Worm (Caenorhabditis elegans) whole organism, L2 larva: Measurements from ENCODE around the gene pri-1.
A peak's percentile ranks its signal among the peaks of the same experiment; 100 is the strongest.

ENCODE experiments used
- C34F6.9 ChIP-seq: fragments of 150-350 bp; optimal IDR thresholded peaks from 2 replicates; lab custom pipeline; 2014; ENCODE audit warnings: missing biosample characterization, missing genetic modification characterization
- Y55F3AM.14 ChIP-seq: fragments of 200-800 bp; sonication (Bioruptor generic); optimal IDR thresholded peaks from 2 replicates; lab custom pipeline; 2018; ENCODE audit warnings: mild to moderate bottlenecking, missing genetic modification characterization, missing compliant biosample characterization
- ZK546.5 ChIP-seq: sonication (generic microtip); optimal IDR thresholded peaks from 2 replicates; lab custom pipeline; 2017; ENCODE audit warnings: missing biosample characterization, missing genetic modification characterization
- alr-1 ChIP-seq: fragments of 150-350 bp; optimal IDR thresholded peaks from 2 replicates; lab custom pipeline; 2014; ENCODE audit warnings: missing biosample characterization, missing genetic modification characterization
- aly-2 ChIP-seq: fragments of 150-350 bp; optimal IDR thresholded peaks from 2 replicates; lab custom pipeline; 2014; ENCODE audit warnings: missing biosample characterization, missing genetic modification characterization
- ama-1 ChIP-seq: fragments of 150-350 bp; optimal IDR thresholded peaks from 2 replicates; lab custom pipeline; 2018; ENCODE audit warnings: inconsistent platforms
- blmp-1 ChIP-seq: sonication (generic microtip); optimal IDR thresholded peaks from 2 replicates; lab custom pipeline; 2017; ENCODE audit warnings: missing genetic modification characterization, mild to moderate bottlenecking, missing compliant biosample characterization, antibody characterized with exemption, moderate library complexity; ENCODE audit not compliant: insufficient read depth
- ceh-16 ChIP-seq: fragments of 150-350 bp; optimal IDR thresholded peaks from 2 replicates; lab custom pipeline; 2014; ENCODE audit warnings: missing biosample characterization, missing genetic modification characterization
- ceh-82 ChIP-seq: fragments of 150-350 bp; optimal IDR thresholded peaks from 2 replicates; lab custom pipeline; 2014; ENCODE audit warnings: missing biosample characterization, missing genetic modification characterization
- crh-2 ChIP-seq: sonication (generic microtip); optimal IDR thresholded peaks from 2 replicates; lab custom pipeline; 2017; ENCODE audit warnings: missing biosample characterization, missing genetic modification characterization
- egl-27 ChIP-seq: sonication (generic microtip); optimal IDR thresholded peaks from 3 replicates; lab custom pipeline; 2017; ENCODE audit warnings: missing biosample characterization, missing genetic modification reagents, missing genetic modification characterization
- elt-1 ChIP-seq: fragments of 150-350 bp; optimal IDR thresholded peaks from 2 replicates; lab custom pipeline; 2014; ENCODE audit warnings: missing biosample characterization, missing genetic modification characterization
- elt-3 ChIP-seq: sonication (generic microtip); optimal IDR thresholded peaks from 2 replicates; lab custom pipeline; 2017; ENCODE audit warnings: missing biosample characterization, missing genetic modification characterization
- gmeb-1 ChIP-seq: fragments of 150-350 bp; optimal IDR thresholded peaks from 2 replicates; lab custom pipeline; 2014; ENCODE audit warnings: missing biosample characterization, missing genetic modification characterization
- lin-13 ChIP-seq: fragments of 150-350 bp; optimal IDR thresholded peaks from 2 replicates; lab custom pipeline; 2014; ENCODE audit warnings: missing biosample characterization, missing genetic modification reagents, missing genetic modification characterization
- lin-39 ChIP-seq: fragments of 150-350 bp; optimal IDR thresholded peaks from 2 replicates; lab custom pipeline; 2014; ENCODE audit warnings: missing biosample characterization, missing genetic modification reagents, missing genetic modification characterization
- lsy-2 ChIP-seq, 2 experiments: fragments of 150-350 bp in 1 of 2; sonication (generic microtip) in 1 of 2; optimal IDR thresholded peaks; 2 replicates each; lab custom pipeline; 2014 to 2017; ENCODE audit warnings: missing biosample characterization in 2 of 2, missing genetic modification characterization in 2 of 2
- mbf-1 ChIP-seq: sonication (generic microtip); optimal IDR thresholded peaks from 2 replicates; lab custom pipeline; 2017; ENCODE audit warnings: missing biosample characterization, missing genetic modification characterization
- mdl-1 ChIP-seq, 2 experiments: fragments of 150-350 bp in 1 of 2; sonication (generic microtip) in 1 of 2; optimal IDR thresholded peaks; 2 replicates each; lab custom pipeline; 2017; ENCODE audit warnings: missing biosample characterization in 2 of 2, missing genetic modification characterization in 2 of 2
- nhr-10 ChIP-seq: sonication (generic microtip); optimal IDR thresholded peaks from 2 replicates; lab custom pipeline; 2017; ENCODE audit warnings: missing biosample characterization, missing genetic modification characterization
- nhr-11 ChIP-seq: fragments of 150-350 bp; optimal IDR thresholded peaks from 2 replicates; lab custom pipeline; 2014; ENCODE audit warnings: missing biosample characterization, missing genetic modification characterization
- nhr-77 ChIP-seq: fragments of 150-350 bp; optimal IDR thresholded peaks from 2 replicates; lab custom pipeline; 2014; ENCODE audit warnings: missing biosample characterization, missing genetic modification characterization
- peb-1 ChIP-seq: fragments of 150-350 bp; optimal IDR thresholded peaks from 2 replicates; lab custom pipeline; 2014; ENCODE audit warnings: missing biosample characterization, missing genetic modification characterization
- snpc-4 ChIP-seq: fragments of 150-350 bp; optimal IDR thresholded peaks from 2 replicates; lab custom pipeline; 2014; ENCODE audit warnings: missing biosample characterization, missing genetic modification characterization
- unc-39 ChIP-seq: fragments of 150-350 bp; optimal IDR thresholded peaks from 2 replicates; lab custom pipeline; 2014; ENCODE audit warnings: missing biosample characterization, missing genetic modification characterization
- unc-55 ChIP-seq: fragments of 150-350 bp; sonication (generic microtip); optimal IDR thresholded peaks from 3 replicates; lab custom pipeline; 2014; ENCODE audit warnings: missing biosample characterization, missing genetic modification reagents, missing genetic modification characterization
- unc-62 ChIP-seq: fragments of 150-350 bp; optimal IDR thresholded peaks from 2 replicates; lab custom pipeline; 2014; ENCODE audit warnings: missing biosample characterization, missing genetic modification reagents, missing genetic modification characterization
- ztf-4 ChIP-seq: fragments of 150-350 bp; optimal IDR thresholded peaks from 2 replicates; lab custom pipeline; 2014; ENCODE audit warnings: missing biosample characterization, missing genetic modification characterization

pri-1 gene

ce11 chrIII:9570869-9571268 is 43.2 kb downstream of the pri-1 start:
- TF ChIP-seq lsy-2 (tag; optimal IDR thresholded peaks at IDR 0.05; lab: Kevin White, UChicago) (peak in 1 of 2 experiments; percentile 48), gmeb-1 (peak; percentile 72), nhr-11 (tag; lab: Kevin White, UChicago) (no peak)
- TF ChIP-seq, all 48 proteins: peak for 2

- TF ChIP-seq lsy-2 (tag; optimal IDR thresholded peaks at IDR 0.05; lab: Kevin White, UChicago), result no peak
- no peak for TF ChIP-seq alr-1
- TF ChIP-seq nhr-77 (tag; lab: Kevin White, UChicago), result no peak
- TF ChIP-seq ZK546.5 (tag; lab: Kevin White, UChicago), result no peak
- no peak for TF ChIP-seq lin-13 (GFP tag; lab: Kevin White, UChicago)
- TF ChIP-seq crh-2, result no peak
- no peak for TF ChIP-seq elt-1 (tag; lab: Kevin White, UChicago)
- TF ChIP-seq snpc-4 (tag; lab: Kevin White, UChicago), result no peak
- no peak for TF ChIP-seq aly-2 (tag; lab: Kevin White, UChicago)
- no peak for TF ChIP-seq Y55F3AM.14 (GFP tag; lab: Kevin White, UChicago)
- no peak for TF ChIP-seq mbf-1
- TF ChIP-seq ceh-82 (tag; lab: Kevin White, UChicago), result no peak
- TF ChIP-seq ceh-16 (tag; lab: Kevin White, UChicago), result no peak
Observed at ce11 chrIII:9568451-9568850, 45.6 kb downstream of the pri-1 start, which contains the start of gene C48B4.13. C48B4.13 (plus strand) TSS chrIII:9568751.

ce11 chrIII:9565973-9566372 is 48.1 kb downstream of the pri-1 start, which contains the start of gene C48B4.11:
C48B4.11 (minus strand) TSS chrIII:9566115.
- no peak for TF ChIP-seq aly-2 (tag; lab: Kevin White, UChicago)
- TF ChIP-seq ZK546.5 (tag; lab: Kevin White, UChicago), result no peak
- TF ChIP-seq mdl-1 (tag; optimal IDR thresholded peaks at IDR 0.05; lab: Kevin White, UChicago), result no peak
- no peak for TF ChIP-seq unc-39 (tag; lab: Kevin White, UChicago)
- no peak for TF ChIP-seq egl-27 (tag; lab: Kevin White, UChicago)
- no peak for TF ChIP-seq lsy-2 (tag; optimal IDR thresholded peaks at IDR 0.05; lab: Kevin White, UChicago)
- no peak for TF ChIP-seq ztf-4
- no peak for TF ChIP-seq peb-1 (tag; lab: Kevin White, UChicago)
- TF ChIP-seq mbf-1, result no peak
- TF ChIP-seq ceh-82 (tag; lab: Kevin White, UChicago), result no peak
- TF ChIP-seq lin-13 (GFP tag; lab: Kevin White, UChicago), result no peak
- TF ChIP-seq ama-1 (lab: Kevin White, UChicago), result no peak
- TF ChIP-seq blmp-1 (tag; lab: Kevin White, UChicago), result no peak
- TF ChIP-seq, all 48 proteins: peak for 0

ce11 chrIII:9564410-9564809 is 49.7 kb downstream of the pri-1 start, which contains the start of gene C48B4.10:
C48B4.10 (minus strand) TSS chrIII:9564510.
- no peak for TF ChIP-seq alr-1
- TF ChIP-seq nhr-10 (tag; lab: Kevin White, UChicago), result no peak
- no peak for TF ChIP-seq unc-55

- no peak for TF ChIP-seq nhr-11 (tag; lab: Kevin White, UChicago)
- no peak for TF ChIP-seq C34F6.9 (tag; lab: Kevin White, UChicago)
- no peak for TF ChIP-seq ZK546.5 (tag; lab: Kevin White, UChicago)
- TF ChIP-seq lin-39 (tag; lab: Kevin White, UChicago), result no peak
- no peak for TF ChIP-seq unc-62 (GFP tag; lab: Kevin White, UChicago)
- no peak for TF ChIP-seq elt-3 (tag; lab: Kevin White, UChicago)
- TF ChIP-seq unc-39 (tag; lab: Kevin White, UChicago), result no peak
- no peak for TF ChIP-seq ztf-4
- no peak for TF ChIP-seq crh-2
- TF ChIP-seq, all 48 proteins: peak for 0
Observed at ce11 chrIII:9563235-9563634, 50.8 kb downstream of the pri-1 start, which contains the start of gene C48B4.9. C48B4.9 (minus strand) TSS chrIII:9563335.
